Worm (Caenorhabditis elegans): ENCODE data around the gene F54B11.4.

F54B11.4 gene

DNA sequence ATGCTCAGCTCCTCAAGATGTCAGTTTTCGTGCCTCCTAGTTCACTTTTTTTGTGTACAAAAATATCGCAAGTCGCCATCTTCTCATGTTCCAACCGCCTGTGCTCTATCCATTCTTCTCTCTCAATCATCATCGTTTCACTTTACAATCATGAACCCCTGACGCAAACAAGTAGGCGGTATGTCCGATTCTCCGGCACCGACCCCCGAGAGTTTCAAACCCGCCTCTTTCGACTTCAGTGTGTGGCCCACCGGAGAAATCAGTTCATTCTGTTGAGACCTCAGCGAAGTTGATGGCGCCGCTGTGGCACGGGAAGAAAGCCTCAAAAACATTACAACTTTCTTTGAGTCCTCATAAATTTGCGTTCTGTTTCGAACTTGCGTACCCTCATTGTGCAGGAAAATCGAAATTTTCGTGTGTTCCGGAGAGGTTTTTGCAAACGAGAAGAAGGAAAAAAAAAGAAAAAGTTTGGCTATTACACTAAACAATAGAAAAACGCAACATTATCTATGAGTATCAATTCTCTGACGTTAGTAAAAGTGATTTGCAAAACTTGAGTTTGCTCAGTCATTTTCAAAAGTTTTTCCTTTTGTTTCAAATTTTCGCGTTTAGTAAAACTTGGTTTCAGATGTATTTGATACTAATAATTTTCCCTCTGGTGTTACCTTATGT, 12.6 kb downstream of the F54B11.4 start, which contains the start of gene F54B11.9:
Gene F54B11.9, plus strand, starts transcription at position 622 of the 672 bp plus-strand sequence.
- TF ChIP-seq akir-1 (GFP tag; optimal IDR thresholded peaks at IDR 0.05) (no peak), egrh-3 (GFP tag; IDR thresholded peaks at IDR 0.05) (no peak), B0035.1 (tag; optimal IDR thresholded peaks at IDR 0.05) (no peak), gei-17 (GFP tag; optimal IDR thresholded peaks at IDR 0.05) (no peak), T26A5.8 (tag; optimal IDR thresholded peaks at IDR 0.05) (no peak), Y95B8A.8 (GFP tag; IDR thresholded peaks at IDR 0.05) (no peak), K12H6.12 (tag; optimal IDR thresholded peaks at IDR 0.05) (no peak), ets-4 (GFP tag; optimal IDR thresholded peaks at IDR 0.05) (no peak), snpc-3.4 (tag; optimal IDR thresholded peaks at IDR 0.05) (no peak), lir-1 (GFP tag; conservative IDR thresholded peaks at IDR 0.05) (no peak), efl-1 (GFP tag; optimal IDR thresholded peaks at IDR 0.05) (no peak), F55B11.4 (tag; optimal IDR thresholded peaks at IDR 0.05; ENCODE audit: borderline replicate concordance, insufficient read depth) (no peak), nhr-90 (tag; optimal IDR thresholded peaks at IDR 0.05) (no peak), mxl-1 (tag; optimal IDR thresholded peaks at IDR 0.05) (no peak), rcor-1 (GFP tag; IDR thresholded peaks at IDR 0.05) (no peak), nhr-27 (tag; optimal IDR thresholded peaks at IDR 0.05) (no peak), lin-35 (GFP tag; optimal IDR thresholded peaks at IDR 0.05) (no peak)

DNA sequence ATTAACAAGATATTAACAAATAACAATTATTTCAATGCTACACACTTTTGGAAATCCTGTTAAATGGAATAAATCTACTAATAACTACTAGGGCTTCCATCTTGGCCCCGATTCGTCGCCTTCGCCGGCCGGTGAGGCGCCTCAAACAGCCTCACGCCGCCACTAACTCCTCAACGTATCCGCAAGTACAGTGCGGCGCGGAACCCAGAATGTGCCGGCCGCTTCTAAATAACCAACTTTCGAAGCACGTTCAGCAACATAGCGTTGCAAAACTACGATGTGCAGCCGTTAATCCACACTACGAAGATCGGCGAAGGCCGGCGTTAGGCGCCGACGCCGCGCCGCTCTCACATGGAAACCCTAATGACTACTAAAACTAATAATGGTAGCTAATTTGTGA, 13.4 kb downstream of the F54B11.4 start:
- no peak for TF ChIP-seq nhr-90 (tag; optimal IDR thresholded peaks at IDR 0.05)
- TF ChIP-seq snpc-4 (GFP tag; optimal IDR thresholded peaks at IDR 0.05), result no peak
- TF ChIP-seq snpc-4 (tag; optimal IDR thresholded peaks at IDR 0.05), result peak in 2 of 4 experiments; percentile 75 to 84

- TF ChIP-seq let-607 (tag; optimal IDR thresholded peaks at IDR 0.05), result no peak
- TF ChIP-seq hmg-20 (GFP tag; IDR thresholded peaks at IDR 0.05), result no peak
- TF ChIP-seq mel-28 (tag; optimal IDR thresholded peaks at IDR 0.05; ENCODE audit: borderline replicate concordance), result no peak
- no peak for TF ChIP-seq mes-4 (tag; optimal IDR thresholded peaks at IDR 0.05)
- no peak for TF ChIP-seq B0261.1 (tag; optimal IDR thresholded peaks at IDR 0.05)
- TF ChIP-seq ztf-18 (tag; optimal IDR thresholded peaks at IDR 0.05), result no peak
These were observed 17.6 kb downstream of the F54B11.4 start for ce11 chrX:13610040-13610439.

ce11 chrX:13615181-13615580, 22.7 kb downstream of the F54B11.4 start:
- TF ChIP-seq F10E7.11 (tag; optimal IDR thresholded peaks at IDR 0.05), result no peak
- no peak for TF ChIP-seq ets-4 (GFP tag; optimal IDR thresholded peaks at IDR 0.05)
- TF ChIP-seq pbrm-1 (GFP tag; IDR thresholded peaks at IDR 0.05), result no peak
- TF ChIP-seq T07F8.4 (tag; optimal IDR thresholded peaks at IDR 0.05), result no peak
- no peak for TF ChIP-seq hmg-1.2 (GFP tag; IDR thresholded peaks at IDR 0.05)
- TF ChIP-seq nhr-179 (tag; optimal IDR thresholded peaks at IDR 0.05), result no peak
- TF ChIP-seq Y53F4B.3 (GFP tag; IDR thresholded peaks at IDR 0.05), result no peak
- no peak for TF ChIP-seq athp-1 (tag; optimal IDR thresholded peaks at IDR 0.05)
- no peak for TF ChIP-seq aptf-3 (GFP tag; IDR thresholded peaks at IDR 0.05)
- TF ChIP-seq C06A6.2 (GFP tag; conservative IDR thresholded peaks at IDR 0.05), result no peak
- no peak for TF ChIP-seq bed-2 (GFP tag; IDR thresholded peaks at IDR 0.05)
- TF ChIP-seq nfya-2 (GFP tag; IDR thresholded peaks at IDR 0.05), result no peak

All from whole organism, young adult.